Comparison of ENCODE assay signal across 3 worm cellular contexts in the genomic region with DNA sequence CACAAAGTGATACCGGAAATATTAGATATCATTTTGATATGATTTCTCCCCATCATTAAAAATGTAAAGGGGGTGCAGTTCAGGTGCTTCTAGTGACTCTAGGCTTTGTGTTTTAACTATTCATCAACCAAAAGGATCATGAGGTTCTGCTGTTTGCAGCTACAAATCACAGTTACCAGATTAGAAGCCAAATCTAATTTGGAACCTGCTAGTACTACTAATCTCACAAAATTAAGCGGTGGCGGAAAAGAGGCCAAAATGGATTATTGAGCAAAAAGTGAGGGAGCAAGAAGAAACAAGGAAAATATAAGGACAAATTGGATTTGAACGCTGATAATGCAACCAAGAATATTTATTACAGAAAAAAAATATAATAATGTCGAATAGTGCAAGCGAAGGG.
TF ChIP-seq lines count a peak whose summit lies in the region.

No protein-coding gene starts in this region.

TF ChIP-seq in whole organism, L1 larva, 84 proteins besides CTCF, POLR2A, EP300 and RAD21:
- no peak for TF ChIP-seq lsy-2 (tag; optimal IDR thresholded peaks at IDR 0.05; lab: Kevin White, UChicago)
- TF ChIP-seq nhr-71 (tag; optimal IDR thresholded peaks at IDR 0.05; lab: Kevin White, UChicago), result no peak
- TF ChIP-seq hpl-2 (GFP tag; optimal IDR thresholded peaks at IDR 0.05; lab: Kevin White, UChicago), result no peak
- TF ChIP-seq elt-2 (tag; optimal IDR thresholded peaks at IDR 0.05; lab: Kevin White, UChicago), result no peak
- TF ChIP-seq nhr-76 (tag; optimal IDR thresholded peaks at IDR 0.05; lab: Kevin White, UChicago), result no peak
- TF ChIP-seq blmp-1 (tag; optimal IDR thresholded peaks at IDR 0.05; lab: Kevin White, UChicago), result no peak
- no peak for TF ChIP-seq nhr-28 (tag; optimal IDR thresholded peaks at IDR 0.05; lab: Kevin White, UChicago)
- no peak for TF ChIP-seq mdl-1 (tag; optimal IDR thresholded peaks at IDR 0.05; lab: Kevin White, UChicago)
- no peak for TF ChIP-seq C34B4.2 (tag; optimal IDR thresholded peaks at IDR 0.05; lab: Kevin White, UChicago)
- peak; percentile 19 for TF ChIP-seq pax-3 (tag; optimal IDR thresholded peaks at IDR 0.05; lab: Kevin White, UChicago)
- no peak for TF ChIP-seq grh-1 (GFP tag; IDR thresholded peaks at IDR 0.05; lab: Robert Waterston, UW)
- no peak for TF ChIP-seq elt-3 (tag; optimal IDR thresholded peaks at IDR 0.05; lab: Kevin White, UChicago)
- TF ChIP-seq pag-3 (tag; optimal IDR thresholded peaks at IDR 0.05; lab: Kevin White, UChicago; ENCODE audit: borderline replicate concordance, insufficient read depth), result no peak
- no peak for TF ChIP-seq fos-1 (tag; optimal IDR thresholded peaks at IDR 0.05; lab: Kevin White, UChicago)
- peak; percentile 70 for TF ChIP-seq dsc-1 (tag; optimal IDR thresholded peaks at IDR 0.05; lab: Kevin White, UChicago)

TF ChIP-seq in whole organism, late embryonic, 69 proteins besides CTCF, POLR2A, EP300 and RAD21:
- TF ChIP-seq syd-9 (tag; optimal IDR thresholded peaks at IDR 0.05; lab: Kevin White, UChicago) (no peak), unc-42 (tag; optimal IDR thresholded peaks at IDR 0.05; lab: Kevin White, UChicago) (peak; percentile 31), nfya-1 (tag; optimal IDR thresholded peaks at IDR 0.05; lab: Kevin White, UChicago) (no peak)

TF ChIP-seq in whole organism, mixed stage, embryonic, 35 proteins besides CTCF, POLR2A, EP300 and RAD21:
- TF ChIP-seq ceh-43 (GFP tag; optimal IDR thresholded peaks at IDR 0.05; lab: Kevin White, UChicago) (no peak), ces-1 (GFP tag; optimal IDR thresholded peaks at IDR 0.05; lab: Kevin White, UChicago) (peak; percentile 54)
TF ChIP-seq in whole organism, mixed stage, embryonic: peak in this region for 1.
